Worm (Caenorhabditis elegans) whole organism, L4 larva: Measurements from ENCODE around the gene T05C12.1.

Experiments used
- D1046.2 ChIP-seq: fragments of 200-800 bp; sonication (Bioruptor generic); IDR thresholded peaks from 2 replicates; pipeline ENCODE4 v1.3.6; 2022; ENCODE audit warnings: missing genetic modification characterization, missing compliant biosample characterization
- F26F4.8 ChIP-seq: fragments of 200-800 bp; sonication (Bioruptor generic); conservative IDR thresholded peaks from 2 replicates; pipeline ENCODE4 v1.3.6; 2022; ENCODE audit warnings: missing genetic modification characterization, missing compliant biosample characterization
- F37D6.2 ChIP-seq: sonication (generic microtip); optimal IDR thresholded peaks from 2 replicates; lab custom pipeline; 2016; ENCODE audit warnings: mild to moderate bottlenecking, missing genetic modification characterization, missing compliant biosample characterization
- F49E8.2 ChIP-seq: sonication (generic microtip); optimal IDR thresholded peaks from 2 replicates; lab custom pipeline; 2016; ENCODE audit warnings: missing compliant biosample characterization, mild to moderate bottlenecking, missing genetic modification characterization, borderline replicate concordance
- T26A8.4 ChIP-seq: fragments of 200-800 bp; sonication (Bioruptor generic); IDR thresholded peaks from 2 replicates; pipeline ENCODE4 v1.3.6; 2022; ENCODE audit warnings: missing genetic modification characterization, missing compliant biosample characterization
- aly-2 ChIP-seq: sonication (generic microtip); optimal IDR thresholded peaks from 2 replicates; lab custom pipeline; 2018; ENCODE audit warnings: missing biosample characterization, missing genetic modification characterization
- ama-1 ChIP-seq: fragments of 150-350 bp; optimal IDR thresholded peaks from 2 replicates; lab custom pipeline; 2014; ENCODE audit warnings: inconsistent platforms, mixed read lengths
- arid-1 ChIP-seq: fragments of 200-800 bp; sonication (Bioruptor generic); conservative IDR thresholded peaks from 2 replicates; pipeline ENCODE4 v1.3.6; 2022; ENCODE audit warnings: missing genetic modification reagents, missing genetic modification characterization, missing compliant biosample characterization
- ceh-20 ChIP-seq: fragments of 200-800 bp; sonication (Bioruptor generic); IDR thresholded peaks from 2 replicates; pipeline ENCODE4 v1.3.6; 2022; ENCODE audit warnings: missing genetic modification reagents, missing genetic modification characterization, missing compliant biosample characterization
- ctbp-1 ChIP-seq: fragments of 200-800 bp; sonication (Bioruptor generic); IDR thresholded peaks from 2 replicates; pipeline ENCODE4 v1.3.6; 2022; ENCODE audit warnings: missing genetic modification reagents, missing genetic modification characterization, missing compliant biosample characterization
- daf-16 ChIP-seq, 3 experiments: sonication (generic microtip); optimal IDR thresholded peaks; 2 replicates each; lab custom pipeline; 2016 to 2017; ENCODE audit warnings: missing genetic modification characterization in 3 of 3, missing genetic modification reagents in 3 of 3, mild to moderate bottlenecking in 2 of 3, missing compliant biosample characterization in 2 of 3, missing biosample characterization in 1 of 3, moderate library complexity in 1 of 3
- daf-8 ChIP-seq: fragments of 200-800 bp; sonication (Bioruptor generic); IDR thresholded peaks from 2 replicates; pipeline ENCODE4 v1.3.6; 2022; ENCODE audit warnings: missing genetic modification characterization, missing compliant biosample characterization
- dmd-6 ChIP-seq: fragments of 200-800 bp; sonication (Bioruptor generic); IDR thresholded peaks from 2 replicates; pipeline ENCODE4 v1.3.6; 2022; ENCODE audit warnings: missing genetic modification reagents, missing genetic modification characterization, missing compliant biosample characterization
- dmd-9 ChIP-seq: fragments of 200-800 bp; sonication (Bioruptor generic); IDR thresholded peaks from 2 replicates; pipeline ENCODE4 v1.3.6; 2022; ENCODE audit warnings: missing genetic modification reagents, missing genetic modification characterization, missing compliant biosample characterization
- dpl-1 ChIP-seq: fragments of 150-350 bp; optimal IDR thresholded peaks from 2 replicates; lab custom pipeline; 2014; ENCODE audit warnings: missing biosample characterization, missing genetic modification reagents, missing genetic modification characterization
- dve-1 ChIP-seq: sonication (generic microtip); optimal IDR thresholded peaks from 2 replicates; lab custom pipeline; 2017; ENCODE audit warnings: antibody characterized with exemption, mild to moderate bottlenecking, missing genetic modification characterization, missing compliant biosample characterization; ENCODE audit not compliant: insufficient read depth
- egl-43 ChIP-seq: fragments of 200-800 bp; sonication (Bioruptor generic); IDR thresholded peaks from 2 replicates; pipeline ENCODE4 v1.3.6; 2022; ENCODE audit warnings: missing genetic modification reagents, missing genetic modification characterization, missing compliant biosample characterization
- hlh-11 ChIP-seq: fragments of 200-800 bp; sonication (Bioruptor generic); optimal IDR thresholded peaks from 2 replicates; lab custom pipeline; 2018; ENCODE audit warnings: mild to moderate bottlenecking, missing genetic modification characterization, missing compliant biosample characterization
- hlh-30 ChIP-seq: sonication (generic microtip); optimal IDR thresholded peaks from 2 replicates; lab custom pipeline; 2017; ENCODE audit warnings: antibody characterized with exemption, mild to moderate bottlenecking, missing genetic modification characterization, missing compliant biosample characterization; ENCODE audit not compliant: insufficient read depth
- lin-29 ChIP-seq: fragments of 200-800 bp; sonication (Bioruptor generic); IDR thresholded peaks from 2 replicates; pipeline ENCODE4 v1.3.6; 2022; ENCODE audit warnings: missing genetic modification reagents, missing genetic modification characterization, missing compliant biosample characterization
- lin-38 ChIP-seq: fragments of 200-800 bp; sonication (Bioruptor generic); IDR thresholded peaks from 2 replicates; pipeline ENCODE4 v1.3.6; 2022; ENCODE audit warnings: missing genetic modification reagents, missing genetic modification characterization, missing compliant biosample characterization
- lir-3 ChIP-seq: sonication (generic microtip); optimal IDR thresholded peaks from 2 replicates; lab custom pipeline; 2016; ENCODE audit warnings: mild to moderate bottlenecking, missing genetic modification characterization, missing compliant biosample characterization
- lsy-2 ChIP-seq, 2 experiments: fragments of 150-350 bp in 1 of 2; sonication (generic microtip) in 1 of 2; optimal IDR thresholded peaks; 2 replicates each; lab custom pipeline; 2014 to 2017; ENCODE audit warnings: missing biosample characterization in 2 of 2, missing genetic modification characterization in 2 of 2
- mdl-1 ChIP-seq, 2 experiments: fragments of 150-350 bp in 1 of 2; sonication (generic microtip) in 1 of 2; optimal IDR thresholded peaks; 2 replicates each; lab custom pipeline; 2014 to 2017; ENCODE audit warnings: missing biosample characterization in 2 of 2, missing genetic modification characterization in 2 of 2
- mep-1 ChIP-seq: fragments of 150-350 bp; sonication (generic microtip); optimal IDR thresholded peaks from 3 replicates; lab custom pipeline; 2014; ENCODE audit warnings: missing biosample characterization, missing genetic modification characterization
- mes-2 ChIP-seq: sonication (generic microtip); optimal IDR thresholded peaks from 2 replicates; lab custom pipeline; 2016; ENCODE audit warnings: missing genotype, mild to moderate bottlenecking, missing genetic modification characterization, missing compliant biosample characterization; ENCODE audit not compliant: poor library complexity, severe bottlenecking
- mxl-2 ChIP-seq: fragments of 200-800 bp; sonication (Bioruptor generic); conservative IDR thresholded peaks from 2 replicates; pipeline ENCODE4 v1.3.6; 2022; ENCODE audit warnings: missing genetic modification reagents, missing genetic modification characterization, missing compliant biosample characterization
- mxl-3 ChIP-seq: fragments of 200-800 bp; sonication (Bioruptor generic); optimal IDR thresholded peaks from 2 replicates; lab custom pipeline; 2018; ENCODE audit warnings: mild to moderate bottlenecking, missing genetic modification characterization, missing compliant biosample characterization
- nhr-10 ChIP-seq: fragments of 150-350 bp; optimal IDR thresholded peaks from 2 replicates; lab custom pipeline; 2014; ENCODE audit warnings: missing biosample characterization, missing genetic modification characterization
- nhr-28 ChIP-seq: fragments of 150-350 bp; optimal IDR thresholded peaks from 2 replicates; lab custom pipeline; 2014; ENCODE audit warnings: missing biosample characterization, missing genetic modification characterization
- nhr-48 ChIP-seq: sonication (generic microtip); optimal IDR thresholded peaks from 2 replicates; lab custom pipeline; 2016; ENCODE audit warnings: mild to moderate bottlenecking, missing genetic modification characterization, missing compliant biosample characterization
- nhr-6 ChIP-seq: fragments of 150-350 bp; optimal IDR thresholded peaks from 2 replicates; lab custom pipeline; 2014; ENCODE audit warnings: missing biosample characterization, missing genetic modification characterization
- nhr-77 ChIP-seq: fragments of 150-350 bp; optimal IDR thresholded peaks from 2 replicates; lab custom pipeline; 2014; ENCODE audit warnings: missing biosample characterization, missing genetic modification characterization
- php-3 ChIP-seq: fragments of 200-800 bp; sonication (Bioruptor generic); IDR thresholded peaks from 2 replicates; pipeline ENCODE4 v1.3.6; 2022; ENCODE audit warnings: missing genetic modification reagents, missing genetic modification characterization, missing compliant biosample characterization
- sdz-12 ChIP-seq: fragments of 200-800 bp; sonication (Bioruptor generic); optimal IDR thresholded peaks from 2 replicates; lab custom pipeline; 2018; ENCODE audit warnings: mild to moderate bottlenecking, missing genetic modification characterization, missing compliant biosample characterization
- set-16 ChIP-seq: fragments of 200-800 bp; sonication (Bioruptor generic); IDR thresholded peaks from 2 replicates; pipeline ENCODE4 v1.3.6; 2022; ENCODE audit warnings: missing genetic modification reagents, missing genetic modification characterization, missing compliant biosample characterization
- snpc-1.2 ChIP-seq: fragments of 200-800 bp; sonication (Bioruptor generic); IDR thresholded peaks from 2 replicates; pipeline ENCODE4 v1.3.6; 2022; ENCODE audit warnings: missing genetic modification reagents, missing genetic modification characterization, missing compliant biosample characterization
- snpc-4 ChIP-seq: fragments of 150-350 bp; optimal IDR thresholded peaks from 2 replicates; lab custom pipeline; 2014; ENCODE audit warnings: missing biosample characterization, missing genetic modification characterization
- tra-1 ChIP-seq: fragments of 200-800 bp; sonication (Bioruptor generic); IDR thresholded peaks from 2 replicates; pipeline ENCODE4 v1.3.6; 2022; ENCODE audit warnings: missing genetic modification reagents, missing genetic modification characterization, missing compliant biosample characterization
- zfp-3 ChIP-seq: fragments of 200-800 bp; sonication (Bioruptor generic); conservative IDR thresholded peaks from 2 replicates; pipeline ENCODE4 v1.3.6; 2022; ENCODE audit warnings: missing genetic modification reagents, missing genetic modification characterization, missing compliant biosample characterization
- ztf-11 ChIP-seq: fragments of 150-350 bp; optimal IDR thresholded peaks from 2 replicates; lab custom pipeline; 2014; ENCODE audit warnings: missing biosample characterization, missing genetic modification characterization

The T05C12.1 gene

DNA sequence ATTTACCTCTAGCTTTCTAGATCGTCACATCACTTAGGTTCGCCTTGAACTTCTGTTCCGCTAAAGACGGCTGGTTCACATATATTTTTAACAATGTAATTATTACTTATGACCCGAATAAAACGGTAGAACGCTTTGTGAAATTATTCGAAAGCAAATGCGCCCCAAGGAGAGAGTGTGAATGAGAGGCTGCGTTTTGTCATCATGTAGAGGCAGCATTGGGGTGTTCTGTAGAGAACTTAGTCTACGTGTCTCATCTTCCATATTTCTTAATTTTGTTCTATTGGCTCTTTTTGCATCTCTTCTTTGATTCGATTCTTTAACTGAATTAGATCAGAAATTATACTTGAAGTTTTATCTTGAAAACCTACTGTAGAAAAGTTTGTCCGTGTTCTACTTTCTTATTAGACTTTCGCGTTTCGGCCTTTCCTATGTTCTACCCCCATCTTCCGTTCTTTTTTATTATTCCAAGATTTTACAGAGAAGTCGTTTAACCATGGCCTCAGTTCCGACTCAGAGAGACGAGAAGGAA, 35.4 kb upstream of the T05C12.1 start, which contains the start of gene cdc-48.2:
Gene cdc-48.2 (plus strand): TSS at position 482 of the 532 bp plus-strand sequence.
- no peak for TF ChIP-seq nhr-77 (tag; lab: Kevin White, UChicago)
- peak in 1 of 2 experiments; percentile 62 for TF ChIP-seq lsy-2 (tag; optimal IDR thresholded peaks at IDR 0.05; lab: Kevin White, UChicago)
- no peak for TF ChIP-seq lir-3 (tag; lab: Kevin White, UChicago)
- TF ChIP-seq mes-2 (tag; lab: Kevin White, UChicago), result peak; percentile 35
- TF ChIP-seq lin-38 (GFP tag; lab: Robert Waterston, UW), result peak; percentile 48
- TF ChIP-seq ceh-20 (GFP tag; lab: Robert Waterston, UW), result no peak
- TF ChIP-seq D1046.2 (GFP tag; lab: Robert Waterston, UW), result no peak
- 0 out of 2 replicates have a peak, but pooled peaks have one; percentile 28 for TF ChIP-seq ctbp-1 (GFP tag; lab: Robert Waterston, UW)
- TF ChIP-seq mxl-3 (GFP tag; lab: Kevin White, UChicago), result peak; percentile 7
- TF ChIP-seq ama-1 (lab: Kevin White, UChicago), result no peak
- TF ChIP-seq snpc-4 (tag; lab: Kevin White, UChicago), result no peak

- TF ChIP-seq mes-2 (tag; lab: Kevin White, UChicago), result peak; percentile 5
- TF ChIP-seq lsy-2 (tag; optimal IDR thresholded peaks at IDR 0.05; lab: Kevin White, UChicago), result no peak
- TF ChIP-seq lin-29 (GFP tag; lab: Robert Waterston, UW), result no peak
- TF ChIP-seq ztf-11 (tag; lab: Kevin White, UChicago), result no peak
- no peak for TF ChIP-seq T26A8.4 (GFP tag; lab: Robert Waterston, UW)
- TF ChIP-seq egl-43 (GFP tag; lab: Robert Waterston, UW), result no peak
- peak; percentile 1 for TF ChIP-seq F49E8.2 (tag; lab: Kevin White, UChicago)
- TF ChIP-seq hlh-30 (tag; lab: Kevin White, UChicago), result no peak
- no peak for TF ChIP-seq daf-8 (GFP tag; lab: Robert Waterston, UW)
- TF ChIP-seq lin-38 (GFP tag; lab: Robert Waterston, UW), result peak; percentile 51
- peak; percentile 67 for TF ChIP-seq aly-2
- 0 out of 2 replicates have a peak, but pooled peaks have one; percentile 10 for TF ChIP-seq arid-1 (GFP tag; lab: Robert Waterston, UW)
- TF ChIP-seq hlh-11, result no peak
Observed at ce11 chrII:8141135-8141534, 32.3 kb upstream of the T05C12.1 start.

DNA sequence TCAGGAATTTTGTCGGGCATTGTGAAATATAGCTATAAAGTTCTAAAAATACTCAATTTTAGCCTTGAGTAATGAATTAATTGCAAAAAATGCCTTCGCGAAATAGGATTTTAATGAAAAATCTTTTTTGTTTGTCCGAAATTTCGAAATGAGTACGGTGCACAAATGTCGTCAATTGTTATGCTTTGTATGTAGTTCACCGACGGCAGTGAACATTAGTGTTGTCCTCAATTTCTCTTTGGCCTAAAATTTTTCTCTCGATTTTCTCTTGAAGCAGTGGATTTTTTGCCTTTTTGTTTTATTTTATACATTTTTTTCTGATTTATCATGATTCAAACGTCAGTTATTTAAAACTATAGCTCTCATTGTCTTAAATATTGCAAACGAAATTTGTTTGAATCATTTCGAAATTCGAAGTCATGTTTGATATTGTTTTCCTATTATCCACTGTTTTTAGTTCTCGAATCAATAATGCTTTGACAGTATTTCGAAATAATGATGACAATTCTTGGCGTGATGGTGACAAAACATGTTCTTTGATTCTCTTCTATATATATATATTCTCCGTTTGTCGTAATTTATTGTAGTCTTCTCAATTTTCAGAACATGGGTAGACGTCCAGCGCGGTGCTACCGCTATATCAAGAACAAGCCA, 30.1 kb upstream of the T05C12.1 start, which contains the start of the genes ints-11 and rpl-10:
Gene ints-11 (minus strand): TSS at position 201 of the 654 bp plus-strand sequence.
Gene rpl-10 (plus strand): TSS at position 604 of the 654 bp plus-strand sequence.
- TF ChIP-seq nhr-28 (tag; lab: Kevin White, UChicago) (peak; percentile 7), mep-1 (peak; percentile 25), mxl-2 (GFP tag; lab: Robert Waterston, UW) (no peak), mdl-1 (tag; optimal IDR thresholded peaks at IDR 0.05; lab: Kevin White, UChicago) (no peak), T26A8.4 (GFP tag; lab: Robert Waterston, UW) (no peak), mes-2 (tag; lab: Kevin White, UChicago) (peak; percentile 69), lin-38 (GFP tag; lab: Robert Waterston, UW) (peak; percentile 58), dpl-1 (GFP tag; lab: Kevin White, UChicago) (peak; percentile 68), nhr-10 (tag; lab: Kevin White, UChicago) (no peak), nhr-6 (tag; lab: Kevin White, UChicago) (peak; percentile 10), hlh-30 (tag; lab: Kevin White, UChicago) (peak; percentile 51), dve-1 (tag; lab: Kevin White, UChicago) (peak; percentile 20), lsy-2 (tag; optimal IDR thresholded peaks at IDR 0.05; lab: Kevin White, UChicago) (peak in 1 of 2 experiments; percentile 97)

- TF ChIP-seq tra-1 (no peak), nhr-48 (tag; lab: Kevin White, UChicago) (no peak), zfp-3 (GFP tag; lab: Robert Waterston, UW) (no peak), F26F4.8 (GFP tag; lab: Robert Waterston, UW) (0 out of 2 replicates have a peak, but pooled peaks have one; percentile 48), F37D6.2 (tag; lab: Kevin White, UChicago) (no peak), php-3 (GFP tag; lab: Robert Waterston, UW) (no peak), set-16 (no peak), sdz-12 (GFP tag; lab: Kevin White, UChicago) (no peak), daf-16 (GFP tag; optimal IDR thresholded peaks at IDR 0.05; lab: Kevin White, UChicago) (no peak), daf-16 (tag; optimal IDR thresholded peaks at IDR 0.05; lab: Kevin White, UChicago) (no peak), mes-2 (tag; lab: Kevin White, UChicago) (no peak), dmd-6 (GFP tag; lab: Robert Waterston, UW) (no peak), hlh-30 (tag; lab: Kevin White, UChicago) (no peak), dmd-9 (no peak), snpc-1.2 (GFP tag; lab: Robert Waterston, UW) (0 out of 2 replicates have a peak, but pooled peaks have one; percentile 49)
Observed at ce11 chrII:8144543-8144942, 28.9 kb upstream of the T05C12.1 start, which contains the start of gene F10B5.2. Gene F10B5.2, plus strand, starts transcription at chrII:8144762.
